Worm (Caenorhabditis elegans) whole organism, L1 larva: ENCODE measurements around the gene T07A5.1.

ENCODE experiments used
- C04F5.9 ChIP-seq: sonication (generic microtip); optimal IDR thresholded peaks from 2 replicates; lab custom pipeline; 2016; ENCODE audit warnings: missing genetic modification characterization, missing compliant biosample characterization
- C34B4.2 ChIP-seq: sonication (generic microtip); optimal IDR thresholded peaks from 2 replicates; lab custom pipeline; 2017; ENCODE audit warnings: mild to moderate bottlenecking, missing genetic modification characterization, missing compliant biosample characterization
- F16B12.6 ChIP-seq: fragments of 150-350 bp; optimal IDR thresholded peaks from 2 replicates; lab custom pipeline; 2014; ENCODE audit warnings: missing biosample characterization, missing genetic modification characterization
- blmp-1 ChIP-seq: fragments of 150-350 bp; optimal IDR thresholded peaks from 2 replicates; lab custom pipeline; 2014; ENCODE audit warnings: missing biosample characterization, missing genetic modification characterization
- ceh-63 ChIP-seq: fragments of 200-800 bp; sonication (Bioruptor generic); optimal IDR thresholded peaks from 2 replicates; lab custom pipeline; 2018; ENCODE audit warnings: mild to moderate bottlenecking, missing genetic modification characterization, missing compliant biosample characterization
- ceh-82 ChIP-seq, 3 experiments: fragments of 150-350 bp in 1 of 3; sonication (generic microtip) in 2 of 3; optimal IDR thresholded peaks; 2 replicates each; lab custom pipeline; 2014 to 2017; ENCODE audit warnings: missing biosample characterization in 3 of 3, missing genetic modification characterization in 3 of 3
- ceh-88 ChIP-seq: fragments of 200-800 bp; sonication (Bioruptor generic); IDR thresholded peaks from 2 replicates; pipeline ENCODE4 v1.3.6; 2022; ENCODE audit warnings: missing genetic modification characterization, missing compliant biosample characterization
- ceh-90 ChIP-seq: sonication (generic microtip); optimal IDR thresholded peaks from 2 replicates; lab custom pipeline; 2016; ENCODE audit warnings: missing genetic modification characterization, missing compliant biosample characterization
- dpl-1 ChIP-seq, 3 experiments: fragments of 150-350 bp in 2 of 3; sonication (generic microtip) in 1 of 3; optimal IDR thresholded peaks; 2 replicates each; lab custom pipeline; 2014 to 2017; ENCODE audit warnings: missing biosample characterization in 3 of 3, missing genetic modification characterization in 3 of 3, missing genetic modification reagents in 3 of 3
- dsc-1 ChIP-seq: sonication (generic microtip); optimal IDR thresholded peaks from 2 replicates; lab custom pipeline; 2016; ENCODE audit warnings: mild to moderate bottlenecking, missing genetic modification characterization, missing compliant biosample characterization
- efl-1 ChIP-seq, 4 experiments: fragments of 150-350 bp; optimal IDR thresholded peaks in 3 of 4; peaks in 1 of 4; 1 replicate in 1 of 4; 2 replicates in 3 of 4; lab custom pipeline; 2014; ENCODE audit warnings: missing biosample characterization in 2 of 4, missing genetic modification characterization in 2 of 4, missing genetic modification reagents in 2 of 4
- efl-3 ChIP-seq: fragments of 200-800 bp; sonication (Bioruptor generic); optimal IDR thresholded peaks from 2 replicates; lab custom pipeline; 2018; ENCODE audit warnings: mild to moderate bottlenecking, missing genetic modification characterization, missing compliant biosample characterization
- egl-13 ChIP-seq: sonication (generic microtip); optimal IDR thresholded peaks from 2 replicates; lab custom pipeline; 2016; ENCODE audit warnings: missing genotype, missing genetic modification reagents, missing genetic modification characterization, missing compliant biosample characterization
- elt-3 ChIP-seq, 6 experiments: fragments of 150-350 bp in 1 of 6; sonication (generic microtip); optimal IDR thresholded peaks; 2 replicates each; lab custom pipeline; 2017 to 2018; ENCODE audit warnings: missing biosample characterization in 6 of 6, missing genetic modification characterization in 6 of 6, inconsistent platforms in 1 of 6
- ets-5 ChIP-seq: fragments of 200-800 bp; sonication (Bioruptor generic); IDR thresholded peaks from 2 replicates; pipeline ENCODE4 v1.3.6; 2022; ENCODE audit warnings: missing genetic modification characterization, missing compliant biosample characterization
- fkh-10 ChIP-seq: sonication (generic microtip); optimal IDR thresholded peaks from 2 replicates; lab custom pipeline; 2017; ENCODE audit warnings: missing biosample characterization, missing genetic modification reagents, missing genetic modification characterization
- fkh-4 ChIP-seq: sonication (generic microtip); optimal IDR thresholded peaks from 2 replicates; lab custom pipeline; 2016; ENCODE audit warnings: missing compliant biosample characterization, missing genetic modification characterization, borderline replicate concordance
- fkh-8 ChIP-seq: sonication (generic microtip); optimal IDR thresholded peaks from 2 replicates; lab custom pipeline; 2016; ENCODE audit warnings: mild to moderate bottlenecking, missing genetic modification characterization, missing compliant biosample characterization
- hlh-17 ChIP-seq: fragments of 200-800 bp; sonication (Bioruptor generic); optimal IDR thresholded peaks from 2 replicates; lab custom pipeline; 2018; ENCODE audit warnings: missing genetic modification characterization, mild to moderate bottlenecking, missing compliant biosample characterization, moderate library complexity, borderline replicate concordance
- hlh-4 ChIP-seq: sonication (generic microtip); optimal IDR thresholded peaks from 2 replicates; lab custom pipeline; 2016; ENCODE audit warnings: mild to moderate bottlenecking, missing genetic modification characterization, missing compliant biosample characterization
- irx-1 ChIP-seq: sonication (generic microtip); optimal IDR thresholded peaks from 2 replicates; lab custom pipeline; 2016; ENCODE audit warnings: missing genetic modification characterization, missing compliant biosample characterization
- isw-1 ChIP-seq: fragments of 200-800 bp; sonication (Bioruptor generic); IDR thresholded peaks from 2 replicates; pipeline ENCODE4 v1.3.6; 2022; ENCODE audit warnings: missing genetic modification characterization, missing compliant biosample characterization
- jun-1 ChIP-seq: fragments of 150-350 bp; optimal IDR thresholded peaks from 2 replicates; lab custom pipeline; 2014; ENCODE audit warnings: missing biosample characterization, missing genetic modification reagents, missing genetic modification characterization
- lin-14 ChIP-seq: fragments of 200-800 bp; sonication (Bioruptor generic); optimal IDR thresholded peaks from 2 replicates; lab custom pipeline; 2018; ENCODE audit warnings: mild to moderate bottlenecking, missing genetic modification characterization, moderate library complexity, missing compliant biosample characterization
- lin-35 ChIP-seq, 2 experiments: fragments of 150-350 bp; optimal IDR thresholded peaks; 2 replicates each; lab custom pipeline; 2014; ENCODE audit warnings: missing biosample characterization in 2 of 2, missing genetic modification characterization in 2 of 2, missing genetic modification reagents in 2 of 2
- lin-39 ChIP-seq: fragments of 150-350 bp; optimal IDR thresholded peaks from 2 replicates; lab custom pipeline; 2014; ENCODE audit warnings: missing biosample characterization, missing genetic modification reagents, missing genetic modification characterization
- lsy-2 ChIP-seq, 2 experiments: fragments of 150-350 bp; optimal IDR thresholded peaks; 2 replicates each; lab custom pipeline; 2014; ENCODE audit warnings: missing biosample characterization in 2 of 2, missing genetic modification characterization in 2 of 2
- mab-9 ChIP-seq: fragments of 200-800 bp; sonication (Bioruptor generic); IDR thresholded peaks from 2 replicates; pipeline ENCODE4 v1.3.6; 2022; ENCODE audit warnings: missing genetic modification reagents, missing genetic modification characterization, missing compliant biosample characterization
- mef-2 ChIP-seq: fragments of 150-350 bp; optimal IDR thresholded peaks from 2 replicates; lab custom pipeline; 2014; ENCODE audit warnings: missing biosample characterization, missing genetic modification characterization
- nhr-11 ChIP-seq: fragments of 150-350 bp; optimal IDR thresholded peaks from 2 replicates; lab custom pipeline; 2014; ENCODE audit warnings: missing biosample characterization, missing genetic modification characterization
- nhr-12 ChIP-seq: sonication (generic microtip); optimal IDR thresholded peaks from 2 replicates; lab custom pipeline; 2017; ENCODE audit warnings: missing biosample characterization, missing genetic modification characterization
- nhr-19 ChIP-seq: fragments of 200-800 bp; sonication (Bioruptor generic); conservative IDR thresholded peaks from 2 replicates; pipeline ENCODE4 v1.3.6; 2022; ENCODE audit warnings: missing genetic modification characterization, missing compliant biosample characterization
- nhr-237 ChIP-seq: fragments of 150-350 bp; optimal IDR thresholded peaks from 2 replicates; lab custom pipeline; 2014; ENCODE audit warnings: missing biosample characterization, missing genetic modification characterization
- nhr-47 ChIP-seq: sonication (generic microtip); optimal IDR thresholded peaks from 2 replicates; lab custom pipeline; 2016; ENCODE audit warnings: mild to moderate bottlenecking, missing genetic modification characterization, moderate library complexity, missing compliant biosample characterization
- nhr-77 ChIP-seq: fragments of 150-350 bp; optimal IDR thresholded peaks from 2 replicates; lab custom pipeline; 2014; ENCODE audit warnings: missing biosample characterization, missing genetic modification characterization
- nhr-84 ChIP-seq: sonication (generic microtip); optimal IDR thresholded peaks from 2 replicates; lab custom pipeline; 2017; ENCODE audit warnings: missing biosample characterization, missing genetic modification characterization
- nhr-90 ChIP-seq: sonication (generic microtip); optimal IDR thresholded peaks from 2 replicates; lab custom pipeline; 2016; ENCODE audit warnings: mild to moderate bottlenecking, missing genetic modification characterization, missing compliant biosample characterization; ENCODE audit not compliant: poor library complexity
- pqm-1 ChIP-seq: sonication (generic microtip); optimal IDR thresholded peaks from 3 replicates; lab custom pipeline; 2017; ENCODE audit warnings: missing biosample characterization, missing genetic modification characterization
- rnt-1 ChIP-seq: sonication (generic microtip); optimal IDR thresholded peaks from 2 replicates; lab custom pipeline; 2016; ENCODE audit warnings: mild to moderate bottlenecking, missing genetic modification characterization, moderate library complexity, missing compliant biosample characterization
- skn-1 ChIP-seq: fragments of 150-350 bp; optimal IDR thresholded peaks from 2 replicates; lab custom pipeline; 2014; ENCODE audit warnings: missing biosample characterization, missing genetic modification characterization
- snpc-4 ChIP-seq: fragments of 150-350 bp; optimal IDR thresholded peaks from 2 replicates; lab custom pipeline; 2014; ENCODE audit warnings: missing biosample characterization, missing genetic modification characterization
- sox-4 ChIP-seq: sonication (generic microtip); optimal IDR thresholded peaks from 2 replicates; lab custom pipeline; 2016; ENCODE audit warnings: missing genetic modification characterization, missing compliant biosample characterization
- sup-37 ChIP-seq: fragments of 200-800 bp; sonication (Bioruptor generic); optimal IDR thresholded peaks from 2 replicates; lab custom pipeline; 2018; ENCODE audit warnings: mild to moderate bottlenecking, missing genetic modification characterization, missing compliant biosample characterization
- swsn-7 ChIP-seq: sonication (generic microtip); optimal IDR thresholded peaks from 2 replicates; lab custom pipeline; 2016; ENCODE audit warnings: missing genetic modification characterization, missing compliant biosample characterization
- tbx-2 ChIP-seq: sonication (generic microtip); optimal IDR thresholded peaks from 2 replicates; lab custom pipeline; 2016; ENCODE audit warnings: missing genetic modification characterization, missing compliant biosample characterization
- tlp-1 ChIP-seq: fragments of 150-350 bp; optimal IDR thresholded peaks from 2 replicates; lab custom pipeline; 2014; ENCODE audit warnings: missing biosample characterization, missing genetic modification characterization
- unc-130 ChIP-seq: fragments of 150-350 bp; optimal IDR thresholded peaks from 2 replicates; lab custom pipeline; 2017; ENCODE audit warnings: missing biosample characterization, missing genetic modification characterization, inconsistent platforms
- unc-86 ChIP-seq: sonication (generic microtip); optimal IDR thresholded peaks from 2 replicates; lab custom pipeline; 2016; ENCODE audit warnings: missing genetic modification characterization, missing compliant biosample characterization
- unc-98 ChIP-seq: fragments of 200-800 bp; sonication (Bioruptor generic); IDR thresholded peaks from 2 replicates; pipeline ENCODE4 v1.3.6; 2022; ENCODE audit warnings: missing genetic modification characterization, missing compliant biosample characterization
- vab-15 ChIP-seq: sonication (generic microtip); optimal IDR thresholded peaks from 2 replicates; lab custom pipeline; 2017; ENCODE audit warnings: missing genotype, mild to moderate bottlenecking, missing genetic modification characterization, missing compliant biosample characterization
- xbp-1 ChIP-seq: sonication (generic microtip); optimal IDR thresholded peaks from 2 replicates; lab custom pipeline; 2016; ENCODE audit warnings: missing genetic modification characterization, missing compliant biosample characterization
- zag-1 ChIP-seq: fragments of 150-350 bp; optimal IDR thresholded peaks from 2 replicates; lab custom pipeline; 2014; ENCODE audit warnings: missing biosample characterization, missing genetic modification characterization

The T07A5.1 gene

ce11 chrIII:10270778-10271307 lies 35.2 kb downstream of the T07A5.1 start, which contains the start of gene cnk-1 (continued):
- TF ChIP-seq elt-3 (tag; optimal IDR thresholded peaks at IDR 0.05; lab: Kevin White, UChicago) = no peak
- no peak for TF ChIP-seq tlp-1 (tag; lab: Kevin White, UChicago)
- TF ChIP-seq dpl-1 (GFP tag; optimal IDR thresholded peaks at IDR 0.05; lab: Kevin White, UChicago) = peak; percentile 57 to 71 (median 65)
- peak; percentile 20 for TF ChIP-seq C34B4.2 (tag; lab: Kevin White, UChicago)
- no peak for TF ChIP-seq unc-130 (tag; lab: Kevin White, UChicago)
- TF ChIP-seq isw-1 = peak; percentile 98
- no peak for TF ChIP-seq fkh-10 (GFP tag; lab: Kevin White, UChicago)
- TF ChIP-seq hlh-4 (tag; lab: Kevin White, UChicago) = no peak
- peak; percentile 32 to 56 (median 53) for TF ChIP-seq ceh-82 (tag; optimal IDR thresholded peaks at IDR 0.05; lab: Kevin White, UChicago)
- TF ChIP-seq efl-3 (GFP tag; lab: Kevin White, UChicago) = peak; percentile 7
- TF ChIP-seq lin-14 = peak; percentile 88
- no peak for TF ChIP-seq zag-1 (tag; lab: Kevin White, UChicago)
- peak; percentile 78 to 81 for TF ChIP-seq efl-1 (optimal IDR thresholded peaks at IDR 0.05; lab: Kevin White, UChicago)
- TF ChIP-seq efl-1 (GFP tag; optimal IDR thresholded peaks at IDR 0.05 in 1 of 2; lab: Kevin White, UChicago) = peak; percentile 67 to 97
- TF ChIP-seq hlh-17 (GFP tag; lab: Kevin White, UChicago) = no peak
- TF ChIP-seq vab-15 (tag; lab: Kevin White, UChicago) = peak; percentile 72
- peak; percentile 76 for TF ChIP-seq C04F5.9 (tag; lab: Kevin White, UChicago)
- peak; percentile 94 for TF ChIP-seq tbx-2 (tag; lab: Kevin White, UChicago)
- no peak for TF ChIP-seq pqm-1 (tag; lab: Kevin White, UChicago)
- no peak for TF ChIP-seq blmp-1 (tag; lab: Kevin White, UChicago)
- peak; percentile 93 for TF ChIP-seq fkh-4
- peak; percentile 86 for TF ChIP-seq irx-1 (tag; lab: Kevin White, UChicago)
- peak; percentile 57; the same call in 1 of the 2 replicates for TF ChIP-seq ets-5 (GFP tag; lab: Robert Waterston, UW)
- peak; percentile 16 for TF ChIP-seq skn-1 (tag; lab: Kevin White, UChicago)
- peak; percentile 50 for TF ChIP-seq nhr-77 (tag; lab: Kevin White, UChicago)
- TF ChIP-seq unc-86 (tag; lab: Kevin White, UChicago) = peak; percentile 87
- peak; percentile 88 for TF ChIP-seq sox-4 (tag; lab: Kevin White, UChicago)
- TF ChIP-seq xbp-1 = peak; percentile 80
- TF ChIP-seq nhr-47 (tag; lab: Kevin White, UChicago) = peak; percentile 96
- TF ChIP-seq sup-37 (GFP tag; lab: Kevin White, UChicago) = peak; percentile 48
- peak; percentile 83 for TF ChIP-seq swsn-7 (tag; lab: Kevin White, UChicago)
- TF ChIP-seq lin-35 (GFP tag; optimal IDR thresholded peaks at IDR 0.05; lab: Kevin White, UChicago) = peak; percentile 63 to 77
- no peak for TF ChIP-seq nhr-237
- TF ChIP-seq ceh-63 (GFP tag; lab: Kevin White, UChicago) = peak; percentile 86
- TF ChIP-seq nhr-19 (GFP tag; lab: Robert Waterston, UW) = peak; percentile 98
- peak; percentile 99 for TF ChIP-seq mab-9 (GFP tag; lab: Robert Waterston, UW)
- no peak for TF ChIP-seq mef-2 (tag; lab: Kevin White, UChicago)
- TF ChIP-seq dsc-1 (tag; lab: Kevin White, UChicago) = peak; percentile 87
- TF ChIP-seq nhr-90 = peak; percentile 93
- TF ChIP-seq nhr-11 (tag; lab: Kevin White, UChicago) = no peak
- peak; percentile 66 to 68 for TF ChIP-seq lsy-2 (tag; optimal IDR thresholded peaks at IDR 0.05; lab: Kevin White, UChicago)
- TF ChIP-seq F16B12.6 (tag; lab: Kevin White, UChicago) = peak; percentile 40
- peak; percentile 99 for TF ChIP-seq rnt-1
- no peak for TF ChIP-seq snpc-4 (tag; lab: Kevin White, UChicago)
- TF ChIP-seq lin-39 (tag; lab: Kevin White, UChicago) = no peak
- TF ChIP-seq fkh-8 = peak; percentile 87
- peak; percentile 85 for TF ChIP-seq ceh-90 (tag; lab: Kevin White, UChicago)
- TF ChIP-seq nhr-12 (tag; lab: Kevin White, UChicago) = no peak
- peak; percentile 99 for TF ChIP-seq unc-98 (GFP tag; lab: Robert Waterston, UW)
- TF ChIP-seq ceh-88 (GFP tag; lab: Robert Waterston, UW) = peak; percentile 95
- TF ChIP-seq jun-1 (tag; lab: Kevin White, UChicago) = peak; percentile 9
- TF ChIP-seq egl-13 (tag; lab: Kevin White, UChicago) = peak; percentile 83
- no peak for TF ChIP-seq nhr-84 (tag; lab: Kevin White, UChicago)
